Fruit fly (Drosophila melanogaster) whole organism, prepupa: ENCODE measurements around the gene CG15922.

Source experiments
- CG10669 ChIP-seq: fragments of 200-800 bp; sonication (Bioruptor generic); optimal IDR thresholded peaks from 3 replicates; lab custom pipeline; 2018; ENCODE audit warnings: missing biosample characterization, mild to moderate bottlenecking, missing genetic modification characterization, moderate library complexity
- CG4318 ChIP-seq: fragments of 200-800 bp; sonication (Bioruptor generic); optimal IDR thresholded peaks from 3 replicates; lab custom pipeline; 2017; ENCODE audit warnings: missing biosample characterization, mild to moderate bottlenecking, missing genetic modification characterization
- CG6808 ChIP-seq: fragments of 200-800 bp; sonication (Bioruptor generic); optimal IDR thresholded peaks from 3 replicates; lab custom pipeline; 2017; ENCODE audit warnings: missing biosample characterization, missing genetic modification characterization, mild to moderate bottlenecking, moderate library complexity, missing genetic modification reagents
- Ets96B ChIP-seq: fragments of 200-800 bp; optimal IDR thresholded peaks from 2 replicates; lab custom pipeline; 2019; ENCODE audit warnings: missing biosample characterization, mild to moderate bottlenecking, missing genetic modification characterization, moderate library complexity
- Hr39 ChIP-seq: fragments of 200-800 bp; sonication (Bioruptor generic); optimal IDR thresholded peaks from 2 replicates; lab custom pipeline; 2016; ENCODE audit warnings: missing biosample characterization, missing genetic modification characterization
- OdsH ChIP-seq: fragments of 200-800 bp; sonication (Bioruptor generic); optimal IDR thresholded peaks from 3 replicates; lab custom pipeline; 2016; ENCODE audit warnings: missing biosample characterization, missing genetic modification characterization
- Smox ChIP-seq: fragments of 200-800 bp; sonication (Bioruptor generic); optimal IDR thresholded peaks from 3 replicates; lab custom pipeline; 2016; ENCODE audit warnings: missing biosample characterization, missing genetic modification characterization
- eg ChIP-seq: fragments of 200-800 bp; sonication (Bioruptor generic); IDR thresholded peaks from 3 replicates; pipeline ENCODE4 v1.3.6; 2022; ENCODE audit warnings: missing biosample characterization, missing genetic modification characterization
- net ChIP-seq: fragments of 200-800 bp; sonication (Bioruptor generic); optimal IDR thresholded peaks from 3 replicates; lab custom pipeline; 2016; ENCODE audit warnings: missing biosample characterization, missing genetic modification characterization

DNA sequence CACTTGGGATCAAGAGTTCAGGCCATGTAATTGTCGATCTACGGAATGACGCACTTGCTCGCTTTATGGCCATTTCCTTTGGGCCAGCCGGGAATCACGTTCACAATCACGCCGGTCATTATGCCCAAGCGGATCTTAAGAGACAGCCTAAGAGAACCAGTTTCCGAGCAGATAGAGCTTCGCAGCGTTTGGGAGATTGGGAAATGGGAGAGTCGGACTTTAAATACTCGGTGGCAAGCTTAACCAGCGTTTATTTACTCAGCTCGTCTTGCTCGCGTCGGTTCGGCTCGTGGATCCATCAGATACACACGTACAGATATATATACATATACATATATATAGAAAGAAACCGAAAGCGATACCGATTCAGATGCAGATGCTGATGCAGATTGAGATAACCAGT is 5.5 kb upstream of the CG15922 start:
- TF ChIP-seq net (no peak), CG6808 (GFP tag; lab: Kevin White, UChicago) (no peak), Ets96B (tag; lab: Kevin White, UChicago) (no peak), OdsH (GFP tag; lab: Kevin White, UChicago) (no peak), CG10669 (no peak), eg (GFP tag; lab: Robert Waterston, UW) (no peak; the same call in 2 of the 3 replicates), CG4318 (GFP tag; lab: Kevin White, UChicago) (no peak), Smox (GFP tag; lab: Kevin White, UChicago) (no peak), Hr39 (GFP tag; lab: Kevin White, UChicago) (no peak)
